Worm (Caenorhabditis elegans): ENCODE results near the gene str-220.

The str-220 gene

ce11 chrIV:7188528-7189422 is 17.7 kb upstream of the str-220 start, which contains the start of gene srlf-7:
Gene srlf-7 (plus strand): TSS chrIV:7189287.
- TF ChIP-seq ces-1 (GFP tag; optimal IDR thresholded peaks at IDR 0.05) = peak; percentile 69
- TF ChIP-seq elt-3 (tag; optimal IDR thresholded peaks at IDR 0.05) = no peak

- TF ChIP-seq nhr-28 (tag; optimal IDR thresholded peaks at IDR 0.05) = no peak
- TF ChIP-seq bed-3 (GFP tag; optimal IDR thresholded peaks at IDR 0.05) = no peak
- TF ChIP-seq ham-2 (GFP tag; optimal IDR thresholded peaks at IDR 0.05) = no peak
- no peak for TF ChIP-seq unc-120 (tag; optimal IDR thresholded peaks at IDR 0.05; ENCODE audit: poor library complexity, severe bottlenecking)
- no peak for TF ChIP-seq nhr-2 (tag; optimal IDR thresholded peaks at IDR 0.05)
- no peak for TF ChIP-seq ces-1 (GFP tag; optimal IDR thresholded peaks at IDR 0.05)
- TF ChIP-seq nhr-76 (tag; optimal IDR thresholded peaks at IDR 0.05) = no peak
- no peak for TF ChIP-seq tbx-8 (GFP tag; optimal IDR thresholded peaks at IDR 0.05)
- TF ChIP-seq mls-2 (tag; optimal IDR thresholded peaks at IDR 0.05) = no peak
- no peak for TF ChIP-seq cnd-1 (tag; optimal IDR thresholded peaks at IDR 0.05)
- no peak for TF ChIP-seq ceh-43 (GFP tag; optimal IDR thresholded peaks at IDR 0.05)
- no peak for TF ChIP-seq mab-5 (tag; optimal IDR thresholded peaks at IDR 0.05)
- TF ChIP-seq ceh-39 (tag; optimal IDR thresholded peaks at IDR 0.05) = no peak
- no peak for TF ChIP-seq lin-13 (tag; optimal IDR thresholded peaks at IDR 0.05)
- TF ChIP-seq sem-2 (GFP tag; optimal IDR thresholded peaks at IDR 0.05) = no peak
- TF ChIP-seq snpc-4 (tag; optimal IDR thresholded peaks at IDR 0.05) = no peak
- TF ChIP-seq ceh-83 (GFP tag; optimal IDR thresholded peaks at IDR 0.05) = no peak
- no peak for TF ChIP-seq blmp-1 (tag; optimal IDR thresholded peaks at IDR 0.05)
These were observed 16.9 kb upstream of the str-220 start, which contains the start of gene C42D4.13 for ce11 chrIV:7188030-7188429. Gene C42D4.13 (minus strand): TSS chrIV:7188130.

DNA sequence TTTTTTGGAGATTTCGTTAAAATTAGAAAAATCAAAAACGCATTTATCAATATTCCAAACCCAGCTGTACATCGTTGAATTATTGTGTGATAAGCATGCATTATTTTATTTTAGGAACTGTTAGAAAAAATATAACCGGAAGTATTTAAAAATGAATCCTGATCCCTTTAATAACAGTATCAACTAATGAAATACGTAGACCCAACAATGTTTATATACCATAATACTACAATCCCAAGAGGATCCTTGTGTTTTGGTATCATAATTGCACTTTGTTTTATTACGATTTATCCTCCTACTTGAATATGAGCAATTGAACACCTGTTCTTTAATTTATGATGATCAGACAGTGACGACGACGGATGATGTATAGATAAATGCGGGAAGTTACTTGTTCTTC is 15.6 kb upstream of the str-220 start, which contains the start of gene str-249:
TSS of gene str-249 (minus strand) at position 101 of the 400 bp plus-strand sequence.
- no peak for TF ChIP-seq ces-1 (GFP tag; optimal IDR thresholded peaks at IDR 0.05)
- no peak for TF ChIP-seq unc-62 (GFP tag; optimal IDR thresholded peaks at IDR 0.05)
- TF ChIP-seq mab-5 (tag; optimal IDR thresholded peaks at IDR 0.05) = no peak
- TF ChIP-seq elt-3 (tag; optimal IDR thresholded peaks at IDR 0.05) = no peak
- no peak for TF ChIP-seq cnd-1 (tag; optimal IDR thresholded peaks at IDR 0.05)
- no peak for TF ChIP-seq hlh-1 (tag; optimal IDR thresholded peaks at IDR 0.05)
- TF ChIP-seq snpc-4 (tag; optimal IDR thresholded peaks at IDR 0.05) = no peak
- no peak for TF ChIP-seq mls-2 (tag; optimal IDR thresholded peaks at IDR 0.05)
- no peak for TF ChIP-seq unc-120 (tag; optimal IDR thresholded peaks at IDR 0.05; ENCODE audit: poor library complexity, severe bottlenecking)
- no peak for TF ChIP-seq sptf-1 (tag; optimal IDR thresholded peaks at IDR 0.05)
- no peak for TF ChIP-seq M03D4.4 (tag; optimal IDR thresholded peaks at IDR 0.05)
- TF ChIP-seq flh-1 (GFP tag; optimal IDR thresholded peaks at IDR 0.05) = no peak
- no peak for TF ChIP-seq unc-39 (tag; optimal IDR thresholded peaks at IDR 0.05)
- no peak for TF ChIP-seq zip-8 (tag; optimal IDR thresholded peaks at IDR 0.05)
- no peak for TF ChIP-seq lin-13 (tag; optimal IDR thresholded peaks at IDR 0.05)
- TF ChIP-seq ztf-11 (tag; optimal IDR thresholded peaks at IDR 0.05) = no peak
- no peak for TF ChIP-seq bed-3 (GFP tag; optimal IDR thresholded peaks at IDR 0.05)

DNA sequence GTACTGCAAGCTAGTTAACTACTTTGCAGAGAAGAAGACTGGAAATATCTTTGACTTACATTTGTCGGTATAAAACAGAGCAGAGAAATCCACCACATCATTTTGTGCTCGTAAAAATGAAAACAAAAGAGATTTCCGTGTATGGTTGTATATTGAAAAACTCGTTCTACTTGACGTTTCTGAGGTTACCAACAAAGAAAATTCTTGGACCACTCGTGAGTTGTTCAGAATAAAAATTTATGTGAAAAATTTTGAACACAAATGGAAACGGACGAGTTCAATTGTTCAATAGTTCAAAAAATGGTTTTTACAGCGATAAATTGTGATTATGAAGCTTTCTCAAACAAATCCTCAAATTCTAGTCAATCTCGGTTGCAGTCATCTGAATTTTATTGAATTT is 13.5 kb upstream of the str-220 start, which contains the start of gene clec-179:
TSS of gene clec-179 (minus strand) at position 101 of the 400 bp plus-strand sequence.
- TF ChIP-seq drap-1 (GFP tag; optimal IDR thresholded peaks at IDR 0.05) (no peak), mep-1 (tag; optimal IDR thresholded peaks at IDR 0.05) (no peak), zip-8 (tag; optimal IDR thresholded peaks at IDR 0.05) (no peak), lsy-2 (tag; optimal IDR thresholded peaks at IDR 0.05) (no peak), ces-1 (GFP tag; optimal IDR thresholded peaks at IDR 0.05) (no peak), nhr-237 (tag; optimal IDR thresholded peaks at IDR 0.05) (no peak), snpc-4 (tag; optimal IDR thresholded peaks at IDR 0.05) (no peak), flh-1 (GFP tag; optimal IDR thresholded peaks at IDR 0.05) (no peak), mab-5 (tag; optimal IDR thresholded peaks at IDR 0.05) (no peak), mls-2 (tag; optimal IDR thresholded peaks at IDR 0.05) (no peak), unc-39 (tag; optimal IDR thresholded peaks at IDR 0.05) (no peak), lin-13 (tag; optimal IDR thresholded peaks at IDR 0.05) (no peak), ceh-39 (tag; optimal IDR thresholded peaks at IDR 0.05) (no peak), nhr-76 (tag; optimal IDR thresholded peaks at IDR 0.05) (no peak), nhr-12 (tag; optimal IDR thresholded peaks at IDR 0.05) (no peak), elt-3 (tag; optimal IDR thresholded peaks at IDR 0.05) (no peak), hlh-1 (tag; optimal IDR thresholded peaks at IDR 0.05) (no peak), ceh-83 (GFP tag; optimal IDR thresholded peaks at IDR 0.05) (no peak), ceh-43 (GFP tag; optimal IDR thresholded peaks at IDR 0.05) (no peak)
